Fruit fly (Drosophila melanogaster) whole organism, pupa: ENCODE results near the gene CG9004.
A peak's percentile ranks its signal among the peaks of the same experiment; 100 is the strongest.

Experiments used
- CG12605 ChIP-seq: fragments of 200-800 bp; sonication (Bioruptor generic); IDR thresholded peaks from 2 replicates; pipeline ENCODE4 v1.3.6; 2022; ENCODE audit warnings: missing biosample characterization, missing genetic modification characterization
- CG13204 ChIP-seq: fragments of 200-800 bp; sonication (Bioruptor generic); optimal IDR thresholded peaks from 2 replicates; lab custom pipeline; 2018; ENCODE audit warnings: missing biosample characterization, mild to moderate bottlenecking, missing genetic modification characterization, moderate library complexity
- CG17806 ChIP-seq: fragments of 200-800 bp; sonication (Bioruptor generic); optimal IDR thresholded peaks from 2 replicates; lab custom pipeline; 2018; ENCODE audit warnings: missing biosample characterization, mild to moderate bottlenecking, missing genetic modification characterization, moderate library complexity
- CG4496 ChIP-seq: fragments of 200-800 bp; sonication (Bioruptor generic); IDR thresholded peaks from 3 replicates; pipeline ENCODE4 v1.3.6; 2022; ENCODE audit warnings: missing biosample characterization, missing genetic modification characterization
- CG8159 ChIP-seq: fragments of 200-800 bp; sonication (Bioruptor generic); optimal IDR thresholded peaks from 3 replicates; lab custom pipeline; 2018; ENCODE audit warnings: missing biosample characterization, mild to moderate bottlenecking, missing genetic modification characterization, moderate library complexity
- D1 ChIP-seq: fragments of 200-800 bp; sonication (Bioruptor generic); optimal IDR thresholded peaks from 2 replicates; lab custom pipeline; 2018; ENCODE audit warnings: missing biosample characterization, mild to moderate bottlenecking, missing genetic modification characterization, moderate library complexity
- EcR ChIP-seq: fragments of 200-800 bp; sonication (Bioruptor generic); optimal IDR thresholded peaks from 3 replicates; lab custom pipeline; 2019; ENCODE audit warnings: missing biosample characterization, missing genetic modification characterization, mild to moderate bottlenecking, moderate library complexity, missing genetic modification reagents
- Pif1B ChIP-seq: fragments of 200-800 bp; sonication (Bioruptor generic); optimal IDR thresholded peaks from 3 replicates; lab custom pipeline; 2016; ENCODE audit warnings: missing biosample characterization, missing genetic modification characterization

CG9004 gene

DNA sequence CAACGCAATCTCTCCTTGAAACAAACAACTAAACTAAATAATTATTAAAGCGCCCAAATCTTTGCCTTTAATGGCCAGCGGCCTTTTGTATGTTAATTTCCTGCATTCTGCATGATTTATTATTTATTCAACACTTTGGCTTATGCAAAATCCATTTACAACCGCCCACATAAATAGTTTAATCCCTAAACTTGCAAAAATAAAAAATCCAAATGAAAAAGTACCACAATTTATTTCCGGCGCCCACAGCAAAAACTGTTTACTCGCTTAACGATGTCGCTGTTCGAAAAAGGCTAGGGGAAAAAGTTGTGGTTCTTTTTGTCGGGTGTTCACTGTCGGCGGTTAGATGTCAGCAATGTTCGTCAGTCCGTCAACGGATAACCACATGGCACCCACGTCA, 50.6 kb downstream of the CG9004 start:
- TF ChIP-seq CG13204 (GFP tag; lab: Kevin White, UChicago) (no peak), CG12605 (GFP tag; lab: Robert Waterston, UW) (no peak), CG4496 (GFP tag; lab: Robert Waterston, UW) (peak; percentile 17; the same call in 1 of the 3 replicates)

DNA sequence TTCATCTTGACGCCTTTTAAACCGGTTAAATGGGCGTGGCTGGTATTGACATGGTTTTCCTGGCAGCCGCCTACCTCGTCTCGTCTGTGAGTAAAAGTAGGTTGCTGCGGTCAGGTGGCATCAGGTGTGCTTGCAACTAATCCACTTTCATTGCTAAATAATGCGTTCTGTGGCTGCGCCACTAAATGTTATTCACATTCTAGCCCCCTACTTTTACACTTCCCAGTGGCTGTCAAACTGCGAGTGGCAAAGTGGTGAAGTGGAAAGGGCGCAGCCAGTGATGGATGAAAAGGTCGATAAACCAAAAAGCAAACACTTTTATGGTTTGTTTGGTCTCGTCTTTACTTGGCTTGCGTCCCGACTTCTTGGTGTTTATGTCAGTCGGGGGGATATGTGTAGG, 52.2 kb downstream of the CG9004 start:
- no peak for TF ChIP-seq D1 (tag; lab: Kevin White, UChicago)
- TF ChIP-seq CG8159 (tag; lab: Kevin White, UChicago) = no peak
- TF ChIP-seq CG17806 (tag; lab: Kevin White, UChicago) = no peak
- TF ChIP-seq Pif1B (GFP tag; lab: Kevin White, UChicago) = no peak
- TF ChIP-seq EcR = peak; percentile 8
